Worm (Caenorhabditis elegans) whole organism, L2 larva: ENCODE results near the gene fip-4.

ENCODE experiments used
- C34F6.9 ChIP-seq: fragments of 150-350 bp; optimal IDR thresholded peaks from 2 replicates; lab custom pipeline; 2014; ENCODE audit warnings: missing biosample characterization, missing genetic modification characterization
- F13H6.1 ChIP-seq: sonication (generic microtip); optimal IDR thresholded peaks from 2 replicates; lab custom pipeline; 2016; ENCODE audit warnings: missing genetic modification characterization, missing compliant biosample characterization
- R02D3.7 ChIP-seq: fragments of 150-350 bp; optimal IDR thresholded peaks from 2 replicates; lab custom pipeline; 2014; ENCODE audit warnings: missing biosample characterization, missing genetic modification characterization
- ZK546.5 ChIP-seq: sonication (generic microtip); optimal IDR thresholded peaks from 2 replicates; lab custom pipeline; 2017; ENCODE audit warnings: missing biosample characterization, missing genetic modification characterization
- aly-2 ChIP-seq: fragments of 150-350 bp; optimal IDR thresholded peaks from 2 replicates; lab custom pipeline; 2014; ENCODE audit warnings: missing biosample characterization, missing genetic modification characterization
- blmp-1 ChIP-seq: sonication (generic microtip); optimal IDR thresholded peaks from 2 replicates; lab custom pipeline; 2017; ENCODE audit warnings: missing genetic modification characterization, mild to moderate bottlenecking, missing compliant biosample characterization, antibody characterized with exemption, moderate library complexity; ENCODE audit not compliant: insufficient read depth
- ceh-16 ChIP-seq: fragments of 150-350 bp; optimal IDR thresholded peaks from 2 replicates; lab custom pipeline; 2014; ENCODE audit warnings: missing biosample characterization, missing genetic modification characterization
- ceh-82 ChIP-seq: fragments of 150-350 bp; optimal IDR thresholded peaks from 2 replicates; lab custom pipeline; 2014; ENCODE audit warnings: missing biosample characterization, missing genetic modification characterization
- dmd-4 ChIP-seq: sonication (generic microtip); optimal IDR thresholded peaks from 2 replicates; lab custom pipeline; 2017; ENCODE audit warnings: missing biosample characterization, missing genetic modification characterization
- egl-27 ChIP-seq: sonication (generic microtip); optimal IDR thresholded peaks from 3 replicates; lab custom pipeline; 2017; ENCODE audit warnings: missing biosample characterization, missing genetic modification reagents, missing genetic modification characterization
- elt-1 ChIP-seq: fragments of 150-350 bp; optimal IDR thresholded peaks from 2 replicates; lab custom pipeline; 2014; ENCODE audit warnings: missing biosample characterization, missing genetic modification characterization
- elt-3 ChIP-seq: sonication (generic microtip); optimal IDR thresholded peaks from 2 replicates; lab custom pipeline; 2017; ENCODE audit warnings: missing biosample characterization, missing genetic modification characterization
- fos-1 ChIP-seq: fragments of 150-350 bp; optimal IDR thresholded peaks from 2 replicates; lab custom pipeline; 2014; ENCODE audit warnings: missing biosample characterization, missing genetic modification characterization
- gmeb-1 ChIP-seq: fragments of 150-350 bp; optimal IDR thresholded peaks from 2 replicates; lab custom pipeline; 2014; ENCODE audit warnings: missing biosample characterization, missing genetic modification characterization
- lin-11 ChIP-seq: fragments of 150-350 bp; sonication (generic microtip); optimal IDR thresholded peaks from 2 replicates; lab custom pipeline; 2014; ENCODE audit warnings: missing biosample characterization, missing genetic modification characterization, inconsistent platforms, mixed read lengths
- lin-39 ChIP-seq: fragments of 150-350 bp; optimal IDR thresholded peaks from 2 replicates; lab custom pipeline; 2014; ENCODE audit warnings: missing biosample characterization, missing genetic modification reagents, missing genetic modification characterization
- lsy-2 ChIP-seq, 2 experiments: fragments of 150-350 bp in 1 of 2; sonication (generic microtip) in 1 of 2; optimal IDR thresholded peaks; 2 replicates each; lab custom pipeline; 2014 to 2017; ENCODE audit warnings: missing biosample characterization in 2 of 2, missing genetic modification characterization in 2 of 2
- mab-5 ChIP-seq: fragments of 150-350 bp; optimal IDR thresholded peaks from 2 replicates; lab custom pipeline; 2014; ENCODE audit warnings: missing biosample characterization, missing genetic modification characterization
- mbf-1 ChIP-seq: sonication (generic microtip); optimal IDR thresholded peaks from 2 replicates; lab custom pipeline; 2017; ENCODE audit warnings: missing biosample characterization, missing genetic modification characterization
- mdl-1 ChIP-seq, 2 experiments: fragments of 150-350 bp in 1 of 2; sonication (generic microtip) in 1 of 2; optimal IDR thresholded peaks; 2 replicates each; lab custom pipeline; 2017; ENCODE audit warnings: missing biosample characterization in 2 of 2, missing genetic modification characterization in 2 of 2
- nhr-10 ChIP-seq: sonication (generic microtip); optimal IDR thresholded peaks from 2 replicates; lab custom pipeline; 2017; ENCODE audit warnings: missing biosample characterization, missing genetic modification characterization
- nhr-12 ChIP-seq: fragments of 150-350 bp; optimal IDR thresholded peaks from 2 replicates; lab custom pipeline; 2014; ENCODE audit warnings: missing biosample characterization, missing genetic modification characterization
- nhr-129 ChIP-seq: fragments of 150-350 bp; optimal IDR thresholded peaks from 2 replicates; lab custom pipeline; 2014; ENCODE audit warnings: missing biosample characterization, missing genetic modification characterization
- nhr-21 ChIP-seq: fragments of 150-350 bp; optimal IDR thresholded peaks from 2 replicates; lab custom pipeline; 2014; ENCODE audit warnings: missing biosample characterization, missing genetic modification characterization
- nhr-23 ChIP-seq: fragments of 150-350 bp; optimal IDR thresholded peaks from 2 replicates; lab custom pipeline; 2014; ENCODE audit warnings: missing biosample characterization, missing genetic modification reagents, missing genetic modification characterization
- nhr-237 ChIP-seq: fragments of 150-350 bp; optimal IDR thresholded peaks from 2 replicates; lab custom pipeline; 2014; ENCODE audit warnings: missing biosample characterization, missing genetic modification characterization
- nhr-25 ChIP-seq: fragments of 150-350 bp; sonication (generic microtip); optimal IDR thresholded peaks from 3 replicates; lab custom pipeline; 2014; ENCODE audit warnings: missing biosample characterization, missing genetic modification characterization
- nhr-6 ChIP-seq: fragments of 150-350 bp; optimal IDR thresholded peaks from 2 replicates; lab custom pipeline; 2014; ENCODE audit warnings: missing biosample characterization, missing genetic modification characterization
- nhr-77 ChIP-seq: fragments of 150-350 bp; optimal IDR thresholded peaks from 2 replicates; lab custom pipeline; 2014; ENCODE audit warnings: missing biosample characterization, missing genetic modification characterization
- sem-4 ChIP-seq: fragments of 150-350 bp; optimal IDR thresholded peaks from 2 replicates; lab custom pipeline; 2014; ENCODE audit warnings: missing biosample characterization, missing genetic modification reagents, missing genetic modification characterization
- sma-9 ChIP-seq, 2 experiments: fragments of 150-350 bp in 1 of 2; sonication (generic microtip) in 1 of 2; optimal IDR thresholded peaks; 2 replicates each; lab custom pipeline; 2014 to 2016; ENCODE audit warnings: missing genetic modification characterization in 2 of 2, mild to moderate bottlenecking in 1 of 2, missing biosample characterization in 1 of 2, missing compliant biosample characterization in 1 of 2, missing genetic modification reagents in 1 of 2, moderate library complexity in 1 of 2
- snpc-4 ChIP-seq: fragments of 150-350 bp; optimal IDR thresholded peaks from 2 replicates; lab custom pipeline; 2014; ENCODE audit warnings: missing biosample characterization, missing genetic modification characterization
- unc-39 ChIP-seq: fragments of 150-350 bp; optimal IDR thresholded peaks from 2 replicates; lab custom pipeline; 2014; ENCODE audit warnings: missing biosample characterization, missing genetic modification characterization
- unc-55 ChIP-seq: fragments of 150-350 bp; sonication (generic microtip); optimal IDR thresholded peaks from 3 replicates; lab custom pipeline; 2014; ENCODE audit warnings: missing biosample characterization, missing genetic modification reagents, missing genetic modification characterization
- zag-1 ChIP-seq: fragments of 150-350 bp; optimal IDR thresholded peaks from 2 replicates; lab custom pipeline; 2014; ENCODE audit warnings: missing biosample characterization, missing genetic modification characterization
- ztf-1 ChIP-seq: fragments of 200-800 bp; sonication (Bioruptor generic); conservative IDR thresholded peaks from 2 replicates; pipeline ENCODE4 v1.3.6; 2022; ENCODE audit warnings: missing genetic modification characterization, missing compliant biosample characterization
- ztf-4 ChIP-seq: fragments of 150-350 bp; optimal IDR thresholded peaks from 2 replicates; lab custom pipeline; 2014; ENCODE audit warnings: missing biosample characterization, missing genetic modification characterization

fip-4 gene

ce11 chrV:8621213-8621612 is 10.1 kb upstream of the fip-4 start, which contains the start of gene idpc-2:
Gene idpc-2 (minus strand): TSS chrV:8621313.
- TF ChIP-seq blmp-1 (tag; lab: Kevin White, UChicago) = no peak
- no peak for TF ChIP-seq zag-1 (tag; lab: Kevin White, UChicago)
- no peak for TF ChIP-seq nhr-10 (tag; lab: Kevin White, UChicago)
- no peak for TF ChIP-seq nhr-21 (tag; lab: Kevin White, UChicago)
- TF ChIP-seq ZK546.5 (tag; lab: Kevin White, UChicago) = no peak
- TF ChIP-seq elt-3 (tag; lab: Kevin White, UChicago) = no peak
- TF ChIP-seq nhr-12 (tag; lab: Kevin White, UChicago) = no peak
- no peak for TF ChIP-seq lin-11 (tag; lab: Kevin White, UChicago)
- no peak for TF ChIP-seq unc-55
- TF ChIP-seq nhr-77 (tag; lab: Kevin White, UChicago) = no peak
- no peak for TF ChIP-seq dmd-4 (tag; lab: Kevin White, UChicago)
- no peak for TF ChIP-seq ztf-1 (GFP tag; lab: Robert Waterston, UW)
- no peak for TF ChIP-seq F13H6.1
- TF ChIP-seq nhr-6 = no peak
- TF ChIP-seq snpc-4 (tag; lab: Kevin White, UChicago) = no peak
- no peak for TF ChIP-seq unc-39 (tag; lab: Kevin White, UChicago)
- TF ChIP-seq lin-39 = no peak
- TF ChIP-seq nhr-23 = no peak

ce11 chrV:8618738-8619137 is 7.7 kb upstream of the fip-4 start, which contains the start of gene grd-5:
Gene grd-5 (plus strand): TSS chrV:8619032.
- TF ChIP-seq sma-9 (GFP tag; optimal IDR thresholded peaks at IDR 0.05; lab: Kevin White, UChicago) (peak; percentile 39), sma-9 (tag; optimal IDR thresholded peaks at IDR 0.05; lab: Kevin White, UChicago) (no peak), nhr-23 (no peak)

ce11 chrV:8615711-8616110 is 4.6 kb upstream of the fip-4 start:
- TF ChIP-seq nhr-129 (tag; lab: Kevin White, UChicago) = no peak
- no peak for TF ChIP-seq gmeb-1 (tag; lab: Kevin White, UChicago)
- TF ChIP-seq C34F6.9 = no peak
- TF ChIP-seq lsy-2 (tag; optimal IDR thresholded peaks at IDR 0.05; lab: Kevin White, UChicago) = no peak
- no peak for TF ChIP-seq zag-1 (tag; lab: Kevin White, UChicago)
- TF ChIP-seq nhr-6 = no peak
- TF ChIP-seq blmp-1 (tag; lab: Kevin White, UChicago) = no peak
- no peak for TF ChIP-seq sem-4 (tag; lab: Kevin White, UChicago)
- TF ChIP-seq nhr-23 = no peak
- TF ChIP-seq elt-3 (tag; lab: Kevin White, UChicago) = no peak
- no peak for TF ChIP-seq elt-1 (tag; lab: Kevin White, UChicago)
- no peak for TF ChIP-seq R02D3.7 (tag; lab: Kevin White, UChicago)
- TF ChIP-seq ztf-4 = no peak
- TF ChIP-seq nhr-25 (tag; lab: Kevin White, UChicago) = no peak
- TF ChIP-seq nhr-237 (tag; lab: Kevin White, UChicago) = no peak
- TF ChIP-seq dmd-4 (tag; lab: Kevin White, UChicago) = no peak
- no peak for TF ChIP-seq lin-11 (tag; lab: Kevin White, UChicago)

- TF ChIP-seq F13H6.1 (peak; percentile 10), fos-1 (tag; lab: Kevin White, UChicago) (peak; percentile 7), dmd-4 (tag; lab: Kevin White, UChicago) (no peak), nhr-21 (tag; lab: Kevin White, UChicago) (peak; percentile 50), nhr-129 (tag; lab: Kevin White, UChicago) (peak; percentile 45), unc-55 (peak; percentile 17), sma-9 (GFP tag; optimal IDR thresholded peaks at IDR 0.05; lab: Kevin White, UChicago) (no peak), sma-9 (tag; optimal IDR thresholded peaks at IDR 0.05; lab: Kevin White, UChicago) (no peak), mdl-1 (tag; optimal IDR thresholded peaks at IDR 0.05; lab: Kevin White, UChicago) (peak in 1 of 2 experiments; percentile 16), nhr-6 (no peak)
Observed at ce11 chrV:8609776-8610529, 1.1 kb downstream of the fip-4 start.

- no peak for TF ChIP-seq snpc-4 (tag; lab: Kevin White, UChicago)
- TF ChIP-seq mab-5 (tag; lab: Kevin White, UChicago) = no peak
- TF ChIP-seq elt-1 (tag; lab: Kevin White, UChicago) = no peak
- no peak for TF ChIP-seq ceh-16 (tag; lab: Kevin White, UChicago)
- TF ChIP-seq ztf-4 = no peak
- no peak for TF ChIP-seq nhr-25 (tag; lab: Kevin White, UChicago)
- TF ChIP-seq egl-27 (tag; lab: Kevin White, UChicago) = no peak
- TF ChIP-seq mbf-1 (tag; lab: Kevin White, UChicago) = no peak
- no peak for TF ChIP-seq unc-39 (tag; lab: Kevin White, UChicago)
- no peak for TF ChIP-seq nhr-6
- TF ChIP-seq nhr-12 (tag; lab: Kevin White, UChicago) = no peak
- no peak for TF ChIP-seq nhr-237 (tag; lab: Kevin White, UChicago)
- TF ChIP-seq nhr-23 = no peak
- no peak for TF ChIP-seq lin-39
- TF ChIP-seq dmd-4 (tag; lab: Kevin White, UChicago) = no peak
- TF ChIP-seq nhr-129 (tag; lab: Kevin White, UChicago) = no peak
- no peak for TF ChIP-seq ceh-82 (tag; lab: Kevin White, UChicago)
- TF ChIP-seq elt-3 (tag; lab: Kevin White, UChicago) = no peak
- no peak for TF ChIP-seq nhr-77 (tag; lab: Kevin White, UChicago)
- TF ChIP-seq aly-2 (tag; lab: Kevin White, UChicago) = no peak
Observed at ce11 chrV:8608483-8608882, 2.6 kb downstream of the fip-4 start.
